Fruit fly (Drosophila melanogaster) whole organism, embryonic: ENCODE results near the gene CG14440.

Source experiments
- Antp ChIP-seq: fragments of 200-800 bp; sonication (Bioruptor generic); optimal IDR thresholded peaks from 3 replicates; lab custom pipeline; 2016; ENCODE audit warnings: missing biosample characterization, missing genetic modification characterization
- CG10959 ChIP-seq: fragments of 200-800 bp; sonication (Bioruptor generic); IDR thresholded peaks from 2 replicates; pipeline ENCODE4 v1.3.6; 2022; ENCODE audit warnings: missing biosample characterization, missing genetic modification characterization
- CG12299 ChIP-seq: fragments of 200-800 bp; sonication (Bioruptor generic); optimal IDR thresholded peaks from 2 replicates; lab custom pipeline; 2018; ENCODE audit warnings: missing biosample characterization, mild to moderate bottlenecking, missing genetic modification characterization
- CG15696 ChIP-seq: fragments of 200-800 bp; sonication (Bioruptor generic); optimal IDR thresholded peaks from 2 replicates; lab custom pipeline; 2019; ENCODE audit warnings: missing biosample characterization, mild to moderate bottlenecking, missing genetic modification characterization, moderate library complexity
- CG1603 ChIP-seq: fragments of 200-800 bp; sonication (Bioruptor generic); optimal IDR thresholded peaks from 2 replicates; lab custom pipeline; 2019; ENCODE audit warnings: missing biosample characterization, mild to moderate bottlenecking, missing genetic modification characterization, moderate library complexity
- CG17612 ChIP-seq: fragments of 200-800 bp; sonication (Bioruptor generic); IDR thresholded peaks from 2 replicates; pipeline ENCODE4 v1.3.6; 2022; ENCODE audit warnings: missing biosample characterization, missing genetic modification characterization
- CG2875 ChIP-seq: fragments of 200-800 bp; sonication (Bioruptor generic); optimal IDR thresholded peaks from 2 replicates; lab custom pipeline; 2017; ENCODE audit warnings: missing biosample characterization, mild to moderate bottlenecking, missing genetic modification characterization, missing genetic modification reagents
- CG3163 ChIP-seq: fragments of 200-800 bp; sonication (Bioruptor generic); optimal IDR thresholded peaks from 3 replicates; lab custom pipeline; 2016; ENCODE audit warnings: missing biosample characterization, missing genetic modification characterization
- CG32767 ChIP-seq: fragments of 200-800 bp; sonication (Bioruptor generic); IDR thresholded peaks from 2 replicates; pipeline ENCODE4 v1.3.6; 2022; ENCODE audit warnings: missing biosample characterization, missing genetic modification characterization
- CG32772 ChIP-seq: fragments of 200-800 bp; sonication (Bioruptor generic); IDR thresholded peaks from 2 replicates; pipeline ENCODE4 v1.3.6; 2022; ENCODE audit warnings: missing biosample characterization, missing genetic modification characterization
- CG3995 ChIP-seq: fragments of 200-800 bp; sonication (Bioruptor generic); optimal IDR thresholded peaks from 3 replicates; lab custom pipeline; 2016; ENCODE audit warnings: missing biosample characterization, missing genetic modification characterization
- CG7372 ChIP-seq: fragments of 200-800 bp; sonication (Bioruptor generic); IDR thresholded peaks from 2 replicates; pipeline ENCODE4 v1.3.6; 2022; ENCODE audit warnings: missing biosample characterization, missing genetic modification characterization
- CHES-1-like ChIP-seq: fragments of 200-800 bp; sonication (Bioruptor generic); optimal IDR thresholded peaks from 2 replicates; lab custom pipeline; 2016; ENCODE audit warnings: missing biosample characterization, missing genetic modification characterization
- CrebB ChIP-seq: fragments of 200-800 bp; sonication (Bioruptor generic); optimal IDR thresholded peaks from 3 replicates; lab custom pipeline; 2018; ENCODE audit warnings: missing biosample characterization, mild to moderate bottlenecking, missing genetic modification characterization
- Dfd ChIP-seq, 2 experiments: fragments of >200 bp; optimal IDR thresholded peaks; 2 replicates each; lab custom pipeline; 2017; ENCODE audit warnings: missing biosample characterization in 2 of 2, missing genetic modification characterization in 2 of 2
- Hmr ChIP-seq: fragments of 200-800 bp; sonication (Bioruptor generic); optimal IDR thresholded peaks from 3 replicates; lab custom pipeline; 2017; ENCODE audit warnings: mild to moderate bottlenecking, missing biosample characterization, missing genetic modification reagents, missing genetic modification characterization
- Hr3 ChIP-seq: fragments of 200-800 bp; sonication (Bioruptor generic); optimal IDR thresholded peaks from 3 replicates; lab custom pipeline; 2016; ENCODE audit warnings: missing biosample characterization, missing genetic modification characterization
- MBD-R2 ChIP-seq: fragments of 200-800 bp; sonication (Bioruptor generic); IDR thresholded peaks from 2 replicates; pipeline ENCODE4 v1.3.6; 2022; ENCODE audit warnings: missing biosample characterization, missing genetic modification characterization
- NC2α ChIP-seq: fragments of 200-800 bp; sonication (Bioruptor generic); optimal IDR thresholded peaks from 2 replicates; lab custom pipeline; 2016; ENCODE audit warnings: missing biosample characterization, missing genetic modification characterization
- Pdp1 ChIP-seq, 2 experiments: fragments of 200-800 bp; sonication (Bioruptor generic); optimal IDR thresholded peaks; 3 replicates each; lab custom pipeline; 2016; ENCODE audit warnings: missing biosample characterization in 2 of 2, missing genetic modification characterization in 2 of 2, mild to moderate bottlenecking in 1 of 2, moderate library complexity in 1 of 2
- Six4 ChIP-seq: fragments of 200-800 bp; sonication (Bioruptor generic); optimal IDR thresholded peaks from 2 replicates; lab custom pipeline; 2016; ENCODE audit warnings: missing biosample characterization, missing genetic modification characterization
- Trl ChIP-seq, 3 experiments: fragments of >200 bp in 2 of 3; fragments of 200-800 bp in 1 of 3; sonication (Bioruptor generic) in 1 of 3; optimal IDR thresholded peaks; 2 replicates in 1 of 3; 3 replicates in 2 of 3; lab custom pipeline; 2016 to 2017; ENCODE audit warnings: missing biosample characterization in 1 of 3, missing genetic modification characterization in 1 of 3
- al ChIP-seq: fragments of 200-800 bp; sonication (Bioruptor generic); IDR thresholded peaks from 2 replicates; pipeline ENCODE4 v1.3.6; 2022; ENCODE audit warnings: missing biosample characterization, missing genetic modification characterization
- az2 ChIP-seq: fragments of 200-800 bp; sonication (Bioruptor generic); optimal IDR thresholded peaks from 3 replicates; lab custom pipeline; 2016; ENCODE audit warnings: missing biosample characterization, missing genetic modification characterization
- bbx ChIP-seq: fragments of 200-800 bp; sonication (Bioruptor generic); IDR thresholded peaks from 2 replicates; pipeline ENCODE4 v1.3.6; 2022; ENCODE audit warnings: missing biosample characterization, missing genetic modification characterization; ENCODE audit not compliant: partially characterized antibody
- cad ChIP-seq: fragments of >200 bp; optimal IDR thresholded peaks from 2 replicates; lab custom pipeline; 2017; ENCODE audit warnings: missing biosample characterization, missing genetic modification characterization
- chinmo ChIP-seq: fragments of 200-800 bp; sonication (Bioruptor generic); IDR thresholded peaks from 4 replicates; pipeline ENCODE4 v1.3.6; 2022; ENCODE audit warnings: missing biosample characterization, missing genetic modification characterization; ENCODE audit not compliant: partially characterized antibody
- croc ChIP-seq: fragments of 200-800 bp; sonication (Bioruptor generic); conservative IDR thresholded peaks from 3 replicates; pipeline ENCODE4 v1.3.6; 2022; ENCODE audit warnings: missing biosample characterization, missing genetic modification characterization
- grau ChIP-seq: fragments of 200-800 bp; optimal IDR thresholded peaks from 3 replicates; lab custom pipeline; 2019; ENCODE audit warnings: missing biosample characterization, mild to moderate bottlenecking, missing genetic modification characterization, moderate library complexity
- gsb-n ChIP-seq: fragments of 200-800 bp; sonication (Bioruptor generic); optimal IDR thresholded peaks from 3 replicates; lab custom pipeline; 2018; ENCODE audit warnings: missing biosample characterization, mild to moderate bottlenecking, missing genetic modification characterization
- lmd ChIP-seq: fragments of 200-800 bp; sonication (Bioruptor generic); IDR thresholded peaks from 2 replicates; pipeline ENCODE4 v1.3.6; 2022; ENCODE audit warnings: missing biosample characterization, missing genetic modification characterization
- nerfin-1 ChIP-seq: fragments of 200-800 bp; sonication (Bioruptor generic); optimal IDR thresholded peaks from 3 replicates; lab custom pipeline; 2019; ENCODE audit warnings: missing biosample characterization, mild to moderate bottlenecking, missing genetic modification characterization, moderate library complexity
- p53 ChIP-seq: fragments of 200-800 bp; sonication (Bioruptor generic); optimal IDR thresholded peaks from 2 replicates; lab custom pipeline; 2016; ENCODE audit warnings: missing biosample characterization, missing genetic modification characterization
- rib ChIP-seq: fragments of 200-800 bp; sonication (Bioruptor generic); IDR thresholded peaks from 2 replicates; pipeline ENCODE4 v1.3.6; 2022; ENCODE audit warnings: missing biosample characterization, missing genetic modification characterization
- run ChIP-seq: fragments of 200-800 bp; sonication (Bioruptor generic); optimal IDR thresholded peaks from 3 replicates; lab custom pipeline; 2018; ENCODE audit warnings: missing biosample characterization, mild to moderate bottlenecking, missing genetic modification characterization
- sisA ChIP-seq: fragments of 200-800 bp; sonication (Bioruptor generic); IDR thresholded peaks from 2 replicates; pipeline ENCODE4 v1.3.6; 2022; ENCODE audit warnings: missing biosample characterization, missing genetic modification characterization
- sr ChIP-seq: fragments of 200-800 bp; sonication (Bioruptor generic); IDR thresholded peaks from 3 replicates; pipeline ENCODE4 v1.3.6; 2022; ENCODE audit warnings: missing biosample characterization, missing genetic modification characterization
- stwl ChIP-seq: fragments of 200-800 bp; sonication (Bioruptor generic); optimal IDR thresholded peaks from 3 replicates; lab custom pipeline; 2018; ENCODE audit warnings: missing biosample characterization, mild to moderate bottlenecking, missing genetic modification characterization, moderate library complexity
- tio ChIP-seq: fragments of 200-800 bp; sonication (Bioruptor generic); optimal IDR thresholded peaks from 2 replicates; lab custom pipeline; 2017; ENCODE audit warnings: missing biosample characterization, missing genetic modification characterization, inconsistent platforms
- tna ChIP-seq: fragments of 200-800 bp; sonication (Bioruptor generic); IDR thresholded peaks from 2 replicates; pipeline ENCODE4 v1.3.6; 2022; ENCODE audit warnings: missing biosample characterization, missing genetic modification characterization; ENCODE audit not compliant: partially characterized antibody
- unpg ChIP-seq: fragments of 200-800 bp; sonication (Bioruptor generic); optimal IDR thresholded peaks from 3 replicates; lab custom pipeline; 2018; ENCODE audit warnings: missing biosample characterization, mild to moderate bottlenecking, missing genetic modification characterization, moderate library complexity
- wor ChIP-seq: fragments of 200-800 bp; sonication (Bioruptor generic); IDR thresholded peaks from 2 replicates; pipeline ENCODE4 v1.3.6; 2022; ENCODE audit warnings: missing biosample characterization, missing genetic modification characterization

Gene CG14440

dm6 chrX:6656626-6657558, 41.5 kb downstream of the CG14440 start (continued):
- no peak for TF ChIP-seq CG2875 (GFP tag; lab: Kevin White, UChicago)
- no peak for TF ChIP-seq Six4
- peak; percentile 49; the same call in 1 of the 2 replicates for TF ChIP-seq lmd
- no peak for TF ChIP-seq CG3995 (GFP tag; lab: Kevin White, UChicago)
- TF ChIP-seq grau (tag; lab: Kevin White, UChicago), result peak; percentile 71
- no peak for TF ChIP-seq tna (GFP tag; lab: Robert Waterston, UW)
- TF ChIP-seq tio, result no peak
- TF ChIP-seq cad (GFP tag; lab: Kevin White, UChicago), result no peak
- TF ChIP-seq run, result no peak
- TF ChIP-seq bbx (GFP tag; lab: Robert Waterston, UW), result no peak
- no peak for TF ChIP-seq CG32767 (GFP tag; lab: Robert Waterston, UW)
- peak in 1 of 2 experiments; percentile 16 for TF ChIP-seq Dfd (GFP tag; optimal IDR thresholded peaks at IDR 0.05; lab: Kevin White, UChicago)
- TF ChIP-seq Pdp1 (GFP tag; optimal IDR thresholded peaks at IDR 0.05; lab: Kevin White, UChicago), result peak in 1 of 2 experiments; percentile 82
- peak; percentile 56 for TF ChIP-seq unpg (GFP tag; lab: Kevin White, UChicago)
- peak; percentile 58 to 75 for TF ChIP-seq Trl (optimal IDR thresholded peaks at IDR 0.05; lab: Kevin White, UChicago)
- no peak for TF ChIP-seq Trl (GFP tag; optimal IDR thresholded peaks at IDR 0.05; lab: Kevin White, UChicago)
- TF ChIP-seq CG7372 (GFP tag; lab: Robert Waterston, UW), result no peak
- TF ChIP-seq CG1603 (tag; lab: Kevin White, UChicago), result peak; percentile 30
- peak; percentile 54; the same call in 1 of the 2 replicates for TF ChIP-seq rib (GFP tag; lab: Robert Waterston, UW)
- no peak for TF ChIP-seq chinmo (GFP tag; lab: Robert Waterston, UW)
- no peak for TF ChIP-seq CG17612
- TF ChIP-seq NC2α (GFP tag; lab: Kevin White, UChicago), result no peak
- TF ChIP-seq CHES-1-like (GFP tag; lab: Kevin White, UChicago), result no peak
- TF ChIP-seq CG3163, result no peak
- TF ChIP-seq al (GFP tag; lab: Robert Waterston, UW), result 0 out of 2 replicates have a peak, but pooled peaks have one; percentile 4
- peak; percentile 69 for TF ChIP-seq Hmr
- TF ChIP-seq MBD-R2 (GFP tag; lab: Robert Waterston, UW), result no peak
- TF ChIP-seq croc (GFP tag; lab: Robert Waterston, UW), result no peak
- TF ChIP-seq stwl (tag; lab: Kevin White, UChicago), result no peak
- TF ChIP-seq CG10959 (GFP tag; lab: Robert Waterston, UW), result no peak
- TF ChIP-seq Hr3 (GFP tag; lab: Kevin White, UChicago), result peak; percentile 10
- TF ChIP-seq wor (GFP tag; lab: Robert Waterston, UW), result no peak
- no peak for TF ChIP-seq p53 (GFP tag; lab: Kevin White, UChicago)
- TF ChIP-seq sisA, result no peak
- peak; percentile 43 for TF ChIP-seq nerfin-1 (tag; lab: Kevin White, UChicago)
- TF ChIP-seq CG15696 (tag; lab: Kevin White, UChicago), result peak; percentile 7
- TF ChIP-seq CrebB (tag; lab: Kevin White, UChicago), result peak; percentile 67
- TF ChIP-seq sr (GFP tag; lab: Robert Waterston, UW), result peak; percentile 96
- no peak for TF ChIP-seq Antp
- no peak for TF ChIP-seq gsb-n (tag; lab: Kevin White, UChicago)
- TF ChIP-seq CG32772 (GFP tag; lab: Robert Waterston, UW), result no peak
- TF ChIP-seq az2 (GFP tag; lab: Kevin White, UChicago), result no peak
- no peak for TF ChIP-seq CG12299 (tag; lab: Kevin White, UChicago)
- TF ChIP-seq, all 482 proteins: peak for 163
